Fruit fly (Drosophila melanogaster) S2 (cell line): Measurements from ENCODE around the gene Bx.

Source experiments
- CG8478 ChIP-seq: fragments of >200 bp; optimal IDR thresholded peaks from 2 replicates; lab custom pipeline; 2018
- CTCF ChIP-seq, 2 experiments: fragments of >200 bp; optimal IDR thresholded peaks; 2 replicates each; lab custom pipeline; 2018

DNA sequence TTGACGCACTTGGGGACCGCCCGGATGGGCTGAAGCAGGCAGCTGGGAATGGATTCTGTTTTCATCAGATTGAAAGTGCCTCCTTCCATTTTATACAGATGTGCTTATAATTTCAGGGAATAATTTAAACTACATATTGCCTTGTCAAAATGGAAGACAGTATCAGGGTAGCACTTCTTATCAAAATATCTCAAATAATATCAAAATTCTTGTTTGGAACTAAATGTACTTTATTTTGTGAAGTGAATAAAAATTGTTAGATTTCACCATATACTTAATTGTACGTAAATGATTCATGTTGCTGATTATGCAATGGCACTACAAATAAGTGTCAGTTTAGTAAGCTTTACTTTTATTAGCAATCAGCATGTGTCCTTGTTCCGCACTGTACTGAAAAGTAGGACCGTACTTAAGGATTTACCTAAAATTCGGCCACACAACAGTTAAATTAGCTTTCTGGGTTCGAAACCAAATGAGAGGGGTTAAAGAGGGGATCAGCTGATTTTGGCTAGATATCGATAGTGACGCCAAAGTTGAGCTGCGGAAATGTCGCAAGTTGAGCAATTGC, 13.0 kb downstream of the Bx start, which contains the start of the genes CG15042 and CG15047:
- TF ChIP-seq CG8478 (lab: Kevin White, UChicago) (no peak), CTCF (optimal IDR thresholded peaks at IDR 0.05; lab: Kevin White, UChicago) (no peak)
